Worm (Caenorhabditis elegans) whole organism, L4 larva: ENCODE data around the gene T16G1.4.

Experiments
- T20F7.1 ChIP-seq: fragments of 200-800 bp; sonication (Bioruptor generic); optimal IDR thresholded peaks from 2 replicates; lab custom pipeline; 2018; ENCODE audit warnings: mild to moderate bottlenecking, missing genetic modification characterization, missing compliant biosample characterization
- Y48G9A.11 ChIP-seq: fragments of 200-800 bp; sonication (Bioruptor generic); IDR thresholded peaks from 2 replicates; pipeline ENCODE4 v1.3.6; 2022; ENCODE audit warnings: missing genetic modification reagents, missing genetic modification characterization, missing compliant biosample characterization
- ZK337.2 ChIP-seq: fragments of 200-800 bp; sonication (Bioruptor generic); IDR thresholded peaks from 2 replicates; pipeline ENCODE4 v1.3.6; 2022; ENCODE audit warnings: missing genetic modification reagents, missing genetic modification characterization, missing compliant biosample characterization
- aha-1 ChIP-seq: fragments of 150-350 bp; peaks from one replicate; lab custom pipeline; 2014; ENCODE audit warnings: missing biosample characterization, missing genetic modification characterization
- aly-2 ChIP-seq: sonication (generic microtip); optimal IDR thresholded peaks from 2 replicates; lab custom pipeline; 2018; ENCODE audit warnings: missing biosample characterization, missing genetic modification characterization
- arid-1 ChIP-seq: fragments of 200-800 bp; sonication (Bioruptor generic); conservative IDR thresholded peaks from 2 replicates; pipeline ENCODE4 v1.3.6; 2022; ENCODE audit warnings: missing genetic modification reagents, missing genetic modification characterization, missing compliant biosample characterization
- ceh-20 ChIP-seq: fragments of 200-800 bp; sonication (Bioruptor generic); IDR thresholded peaks from 2 replicates; pipeline ENCODE4 v1.3.6; 2022; ENCODE audit warnings: missing genetic modification reagents, missing genetic modification characterization, missing compliant biosample characterization
- ceh-28 ChIP-seq: fragments of 150-350 bp; optimal IDR thresholded peaks from 2 replicates; lab custom pipeline; 2014; ENCODE audit warnings: missing biosample characterization, missing genetic modification reagents, missing genetic modification characterization
- daf-16 ChIP-seq, 3 experiments: sonication (generic microtip); optimal IDR thresholded peaks; 2 replicates each; lab custom pipeline; 2016 to 2017; ENCODE audit warnings: missing genetic modification characterization in 3 of 3, missing genetic modification reagents in 3 of 3, mild to moderate bottlenecking in 2 of 3, missing compliant biosample characterization in 2 of 3, missing biosample characterization in 1 of 3, moderate library complexity in 1 of 3
- dmd-6 ChIP-seq: fragments of 200-800 bp; sonication (Bioruptor generic); IDR thresholded peaks from 2 replicates; pipeline ENCODE4 v1.3.6; 2022; ENCODE audit warnings: missing genetic modification reagents, missing genetic modification characterization, missing compliant biosample characterization
- dpl-1 ChIP-seq: fragments of 150-350 bp; optimal IDR thresholded peaks from 2 replicates; lab custom pipeline; 2014; ENCODE audit warnings: missing biosample characterization, missing genetic modification reagents, missing genetic modification characterization
- dve-1 ChIP-seq: sonication (generic microtip); optimal IDR thresholded peaks from 2 replicates; lab custom pipeline; 2017; ENCODE audit warnings: antibody characterized with exemption, mild to moderate bottlenecking, missing genetic modification characterization, missing compliant biosample characterization; ENCODE audit not compliant: insufficient read depth
- hif-1 ChIP-seq, 2 experiments: sonication (generic microtip); optimal IDR thresholded peaks; 2 replicates each; lab custom pipeline; 2016 to 2017; ENCODE audit warnings: missing compliant biosample characterization in 2 of 2, missing genetic modification characterization in 2 of 2, missing genetic modification reagents in 2 of 2, missing genotype in 2 of 2, mild to moderate bottlenecking in 1 of 2
- hlh-11 ChIP-seq: fragments of 200-800 bp; sonication (Bioruptor generic); optimal IDR thresholded peaks from 2 replicates; lab custom pipeline; 2018; ENCODE audit warnings: mild to moderate bottlenecking, missing genetic modification characterization, missing compliant biosample characterization
- hlh-30 ChIP-seq: sonication (generic microtip); optimal IDR thresholded peaks from 2 replicates; lab custom pipeline; 2017; ENCODE audit warnings: antibody characterized with exemption, mild to moderate bottlenecking, missing genetic modification characterization, missing compliant biosample characterization; ENCODE audit not compliant: insufficient read depth
- hmg-1.1 ChIP-seq: fragments of 200-800 bp; sonication (Bioruptor generic); IDR thresholded peaks from 2 replicates; pipeline ENCODE4 v1.3.6; 2022; ENCODE audit warnings: missing genetic modification reagents, missing genetic modification characterization, missing compliant biosample characterization
- lin-13 ChIP-seq: fragments of 150-350 bp; optimal IDR thresholded peaks from 2 replicates; lab custom pipeline; 2014; ENCODE audit warnings: missing biosample characterization, missing genetic modification reagents, missing genetic modification characterization
- lsy-2 ChIP-seq, 2 experiments: fragments of 150-350 bp in 1 of 2; sonication (generic microtip) in 1 of 2; optimal IDR thresholded peaks; 2 replicates each; lab custom pipeline; 2014 to 2017; ENCODE audit warnings: missing biosample characterization in 2 of 2, missing genetic modification characterization in 2 of 2
- madf-5 ChIP-seq, 2 experiments: fragments of 200-800 bp; sonication (Bioruptor generic); IDR thresholded peaks; 2 replicates each; pipeline ENCODE4 v1.3.6; 2022; ENCODE audit warnings: missing compliant biosample characterization in 2 of 2, missing genetic modification characterization in 2 of 2
- madf-9 ChIP-seq: fragments of 200-800 bp; sonication (Bioruptor generic); conservative IDR thresholded peaks from 2 replicates; pipeline ENCODE4 v1.3.6; 2022; ENCODE audit warnings: missing genetic modification reagents, missing genetic modification characterization, missing compliant biosample characterization
- mep-1 ChIP-seq: fragments of 150-350 bp; sonication (generic microtip); optimal IDR thresholded peaks from 3 replicates; lab custom pipeline; 2014; ENCODE audit warnings: missing biosample characterization, missing genetic modification characterization
- mes-2 ChIP-seq: sonication (generic microtip); optimal IDR thresholded peaks from 2 replicates; lab custom pipeline; 2016; ENCODE audit warnings: missing genotype, mild to moderate bottlenecking, missing genetic modification characterization, missing compliant biosample characterization; ENCODE audit not compliant: poor library complexity, severe bottlenecking
- mxl-3 ChIP-seq: fragments of 200-800 bp; sonication (Bioruptor generic); optimal IDR thresholded peaks from 2 replicates; lab custom pipeline; 2018; ENCODE audit warnings: mild to moderate bottlenecking, missing genetic modification characterization, missing compliant biosample characterization
- nhr-10 ChIP-seq: fragments of 150-350 bp; optimal IDR thresholded peaks from 2 replicates; lab custom pipeline; 2014; ENCODE audit warnings: missing biosample characterization, missing genetic modification characterization
- nhr-28 ChIP-seq: fragments of 150-350 bp; optimal IDR thresholded peaks from 2 replicates; lab custom pipeline; 2014; ENCODE audit warnings: missing biosample characterization, missing genetic modification characterization
- nhr-42 ChIP-seq: fragments of 200-800 bp; sonication (Bioruptor generic); IDR thresholded peaks from 2 replicates; pipeline ENCODE4 v1.3.6; 2022; ENCODE audit warnings: missing genetic modification characterization, missing compliant biosample characterization
- nhr-48 ChIP-seq: sonication (generic microtip); optimal IDR thresholded peaks from 2 replicates; lab custom pipeline; 2016; ENCODE audit warnings: mild to moderate bottlenecking, missing genetic modification characterization, missing compliant biosample characterization
- nhr-6 ChIP-seq: fragments of 150-350 bp; optimal IDR thresholded peaks from 2 replicates; lab custom pipeline; 2014; ENCODE audit warnings: missing biosample characterization, missing genetic modification characterization
- php-3 ChIP-seq: fragments of 200-800 bp; sonication (Bioruptor generic); IDR thresholded peaks from 2 replicates; pipeline ENCODE4 v1.3.6; 2022; ENCODE audit warnings: missing genetic modification reagents, missing genetic modification characterization, missing compliant biosample characterization
- rbr-2 ChIP-seq: sonication (generic microtip); optimal IDR thresholded peaks from 2 replicates; lab custom pipeline; 2016; ENCODE audit warnings: missing genotype, missing genetic modification characterization, missing compliant biosample characterization
- snpc-1.2 ChIP-seq: fragments of 200-800 bp; sonication (Bioruptor generic); IDR thresholded peaks from 2 replicates; pipeline ENCODE4 v1.3.6; 2022; ENCODE audit warnings: missing genetic modification reagents, missing genetic modification characterization, missing compliant biosample characterization
- spr-1 ChIP-seq: sonication (generic microtip); optimal IDR thresholded peaks from 2 replicates; lab custom pipeline; 2016; ENCODE audit warnings: mild to moderate bottlenecking, missing genetic modification characterization, missing compliant biosample characterization
- tra-1 ChIP-seq: fragments of 200-800 bp; sonication (Bioruptor generic); IDR thresholded peaks from 2 replicates; pipeline ENCODE4 v1.3.6; 2022; ENCODE audit warnings: missing genetic modification reagents, missing genetic modification characterization, missing compliant biosample characterization
- unc-62 ChIP-seq, 3 experiments: fragments of 150-350 bp in 1 of 3; sonication (generic microtip); optimal IDR thresholded peaks in 2 of 3; peaks in 1 of 3; 1 replicate in 1 of 3; 2 replicates in 2 of 3; lab custom pipeline; 2014 to 2017; ENCODE audit warnings: missing biosample characterization in 3 of 3, missing genetic modification characterization in 3 of 3, missing genetic modification reagents in 3 of 3, missing genotype in 1 of 3
- vab-7 ChIP-seq: fragments of 200-800 bp; sonication (Bioruptor generic); IDR thresholded peaks from 2 replicates; pipeline ENCODE4 v1.3.6; 2022; ENCODE audit warnings: missing genetic modification reagents, missing genetic modification characterization, missing compliant biosample characterization
- zip-11 ChIP-seq: fragments of 200-800 bp; sonication (Bioruptor generic); IDR thresholded peaks from 2 replicates; pipeline ENCODE4 v1.3.6; 2022; ENCODE audit warnings: missing genetic modification characterization, missing compliant biosample characterization
- ztf-11 ChIP-seq: fragments of 150-350 bp; optimal IDR thresholded peaks from 2 replicates; lab custom pipeline; 2014; ENCODE audit warnings: missing biosample characterization, missing genetic modification characterization

Gene T16G1.4

DNA sequence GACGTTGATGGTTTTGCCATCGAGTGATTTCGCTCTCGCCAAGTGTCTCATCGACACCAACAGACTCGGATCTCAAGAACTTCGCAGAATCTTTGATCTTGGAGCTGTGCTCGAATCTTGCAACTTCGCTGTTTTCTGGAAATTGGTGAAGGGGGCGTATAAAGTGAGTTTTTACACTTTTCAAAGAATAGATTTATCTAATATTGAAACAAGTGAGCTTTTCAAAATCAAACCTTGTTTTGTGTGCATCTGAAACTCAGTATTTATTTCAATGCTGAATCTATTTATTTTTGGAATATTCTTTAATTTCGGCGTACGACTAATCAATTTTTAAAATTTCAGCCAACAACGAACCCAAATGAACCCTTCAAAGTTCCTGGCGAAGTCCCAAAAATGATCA lies 12.6 kb upstream of the T16G1.4 start:
- peak; percentile 76 for TF ChIP-seq aha-1
- no peak for TF ChIP-seq ceh-28 (tag; lab: Kevin White, UChicago)
- TF ChIP-seq unc-62 (GFP tag; optimal IDR thresholded peaks at IDR 0.05 in 1 of 2; lab: Kevin White, UChicago) = peak in 1 of 2 experiments; percentile 77
- no peak for TF ChIP-seq unc-62 (tag; optimal IDR thresholded peaks at IDR 0.05; lab: Kevin White, UChicago)
- TF ChIP-seq php-3 = no peak
- no peak for TF ChIP-seq Y48G9A.11 (GFP tag; lab: Robert Waterston, UW)
- TF ChIP-seq ZK337.2 = no peak
- TF ChIP-seq, all 104 proteins: peak for 2

ce11 chrV:12953702-12954101 lies 12.1 kb upstream of the T16G1.4 start, which contains the start of gene eif-3.K:
Gene eif-3.K (plus strand): TSS chrV:12954002.
- TF ChIP-seq aly-2 (tag; lab: Kevin White, UChicago) (no peak), unc-62 (GFP tag; optimal IDR thresholded peaks at IDR 0.05 in 1 of 2; lab: Kevin White, UChicago) (peak in 1 of 2 experiments; percentile 24), unc-62 (tag; optimal IDR thresholded peaks at IDR 0.05; lab: Kevin White, UChicago) (no peak)

DNA sequence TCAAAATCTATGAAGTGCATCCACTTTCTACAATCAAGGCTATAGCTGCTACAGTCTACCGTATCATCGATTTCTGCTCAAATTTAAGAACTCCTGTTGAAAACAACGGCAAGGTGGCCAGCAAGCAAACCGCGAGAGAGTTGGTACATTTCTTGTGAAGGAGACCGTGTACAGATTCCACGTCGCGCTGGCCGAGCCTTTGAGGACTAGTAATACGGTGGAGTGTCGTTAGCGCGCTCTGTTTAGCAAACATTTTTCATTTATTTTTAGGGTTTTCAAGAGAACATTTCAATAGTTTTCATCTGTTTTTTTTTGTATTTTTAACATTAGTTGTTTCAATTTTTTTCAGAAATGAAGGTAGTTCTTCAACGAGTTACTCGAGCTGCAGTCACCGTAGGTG lies 10.6 kb upstream of the T16G1.4 start, which contains the start of gene pqn-68:
pqn-68 (plus strand) TSS at position 350 of the 400 bp plus-strand sequence.
- TF ChIP-seq mes-2 (tag; lab: Kevin White, UChicago) (peak; percentile 85), aha-1 (peak; percentile 71), lsy-2 (tag; optimal IDR thresholded peaks at IDR 0.05; lab: Kevin White, UChicago) (peak in 1 of 2 experiments; percentile 55), hlh-30 (tag; lab: Kevin White, UChicago) (peak; percentile 8), tra-1 (no peak), T20F7.1 (peak; percentile 92), daf-16 (GFP tag; optimal IDR thresholded peaks at IDR 0.05; lab: Kevin White, UChicago) (no peak), daf-16 (tag; optimal IDR thresholded peaks at IDR 0.05; lab: Kevin White, UChicago) (peak; percentile 6), hif-1 (tag; optimal IDR thresholded peaks at IDR 0.05; lab: Kevin White, UChicago) (peak in 1 of 2 experiments; percentile 8), dve-1 (peak; percentile 17), nhr-6 (tag; lab: Kevin White, UChicago) (peak; percentile 80), nhr-48 (tag; lab: Kevin White, UChicago) (no peak), mxl-3 (GFP tag; lab: Kevin White, UChicago) (no peak), dpl-1 (peak; percentile 25), vab-7 (GFP tag; lab: Robert Waterston, UW) (no peak), madf-5 (GFP tag; IDR thresholded peaks at IDR 0.05; lab: Robert Waterston, UW) (no peak)

DNA sequence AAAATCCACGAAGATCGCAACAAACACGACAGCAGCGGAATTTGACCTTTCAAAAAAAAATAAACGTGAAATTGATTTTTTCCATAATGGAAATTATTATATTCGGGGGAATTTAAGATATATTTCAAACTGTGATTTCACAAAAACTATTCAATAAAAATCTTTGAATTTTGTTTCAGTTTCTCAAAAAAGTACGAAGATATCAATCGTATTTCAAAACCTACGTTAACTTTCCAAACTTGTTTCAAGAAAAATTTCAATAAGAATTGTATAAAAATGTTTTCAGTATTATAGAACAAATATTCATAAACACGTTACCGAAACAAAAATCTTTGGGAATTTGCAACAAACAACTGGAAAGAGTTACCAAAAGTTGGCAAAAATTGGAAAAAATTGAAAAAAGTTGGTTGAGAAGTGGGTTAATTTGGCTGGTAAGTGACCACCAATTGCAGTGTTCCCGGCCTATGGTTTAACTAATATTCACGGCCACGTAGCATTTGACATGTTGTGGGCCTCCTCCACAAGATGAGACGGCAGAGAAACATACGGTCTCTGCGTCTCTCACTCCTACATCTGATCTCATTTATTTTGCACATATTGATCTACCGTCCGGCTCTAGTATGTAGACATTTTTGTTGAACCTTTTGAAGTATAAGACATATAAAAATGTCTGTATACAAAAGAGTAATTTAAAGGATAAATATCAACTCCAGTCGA lies 9.3 kb upstream of the T16G1.4 start, which contains the start of the genes T16G1.9 and T16G1.18:
T16G1.9 (minus strand) TSS at position 51 of the 717 bp plus-strand sequence.
T16G1.18 (plus strand) TSS at position 493 of the 717 bp plus-strand sequence.
- TF ChIP-seq nhr-6 (tag; lab: Kevin White, UChicago) (peak; percentile 98), vab-7 (GFP tag; lab: Robert Waterston, UW) (0 out of 2 replicates have a peak, but pooled peaks have one; percentile 20), spr-1 (no peak), nhr-28 (tag; lab: Kevin White, UChicago) (peak; percentile 34), hmg-1.1 (GFP tag; lab: Robert Waterston, UW) (peak; percentile 50), lsy-2 (tag; optimal IDR thresholded peaks at IDR 0.05; lab: Kevin White, UChicago) (peak in 1 of 2 experiments; percentile 69), daf-16 (GFP tag; optimal IDR thresholded peaks at IDR 0.05; lab: Kevin White, UChicago) (no peak), daf-16 (tag; optimal IDR thresholded peaks at IDR 0.05; lab: Kevin White, UChicago) (peak; percentile 71), nhr-10 (tag; lab: Kevin White, UChicago) (no peak), T20F7.1 (peak; percentile 85), mxl-3 (GFP tag; lab: Kevin White, UChicago) (peak; percentile 45), rbr-2 (tag; lab: Kevin White, UChicago) (peak; percentile 47), mes-2 (tag; lab: Kevin White, UChicago) (peak; percentile 80), unc-62 (GFP tag; optimal IDR thresholded peaks at IDR 0.05 in 1 of 2; lab: Kevin White, UChicago) (peak in 1 of 2 experiments; percentile 94), unc-62 (tag; optimal IDR thresholded peaks at IDR 0.05; lab: Kevin White, UChicago) (no peak), lin-13 (peak; percentile 50), ztf-11 (tag; lab: Kevin White, UChicago) (no peak), arid-1 (no peak), dpl-1 (peak; percentile 43), hlh-11 (tag; lab: Kevin White, UChicago) (peak; percentile 72), zip-11 (GFP tag; lab: Robert Waterston, UW) (no peak), mep-1 (tag; lab: Kevin White, UChicago) (peak; percentile 64), dve-1 (peak; percentile 57), dmd-6 (peak; percentile 62; the same call in 1 of the 2 replicates), madf-9 (no peak), nhr-42 (GFP tag; lab: Robert Waterston, UW) (no peak), hlh-30 (tag; lab: Kevin White, UChicago) (peak; percentile 59), snpc-1.2 (GFP tag; lab: Robert Waterston, UW) (no peak), ceh-20 (GFP tag; lab: Robert Waterston, UW) (no peak)
